Worm (Caenorhabditis elegans) whole organism, late embryonic: ENCODE data around the gene C51E3.6.

ENCODE experiments used
- C08G9.2 ChIP-seq: sonication (generic microtip); optimal IDR thresholded peaks from 2 replicates; lab custom pipeline; 2016; ENCODE audit warnings: mild to moderate bottlenecking, missing genetic modification characterization, moderate library complexity, missing compliant biosample characterization
- F13H6.1 ChIP-seq: sonication (generic microtip); optimal IDR thresholded peaks from 2 replicates; lab custom pipeline; 2016; ENCODE audit warnings: missing genetic modification characterization, missing compliant biosample characterization
- K02D7.2 ChIP-seq: sonication (generic microtip); optimal IDR thresholded peaks from 2 replicates; lab custom pipeline; 2017; ENCODE audit warnings: mild to moderate bottlenecking, missing genetic modification characterization, missing compliant biosample characterization
- T23F11.4 ChIP-seq: fragments of 200-800 bp; sonication (Bioruptor generic); optimal IDR thresholded peaks from 2 replicates; lab custom pipeline; 2018; ENCODE audit warnings: mild to moderate bottlenecking, missing genetic modification characterization, missing compliant biosample characterization
- ahr-1 ChIP-seq: sonication (generic microtip); optimal IDR thresholded peaks from 2 replicates; lab custom pipeline; 2016; ENCODE audit warnings: missing genetic modification characterization, missing compliant biosample characterization
- ceh-14 ChIP-seq: sonication (generic microtip); optimal IDR thresholded peaks from 2 replicates; lab custom pipeline; 2016; ENCODE audit warnings: missing genotype, missing genetic modification characterization, missing compliant biosample characterization
- ceh-18 ChIP-seq: sonication (generic microtip); optimal IDR thresholded peaks from 2 replicates; lab custom pipeline; 2016; ENCODE audit warnings: missing genetic modification characterization, missing compliant biosample characterization
- ceh-2 ChIP-seq: sonication (generic microtip); optimal IDR thresholded peaks from 2 replicates; lab custom pipeline; 2016; ENCODE audit warnings: missing genotype, missing genetic modification characterization, missing compliant biosample characterization
- ceh-24 ChIP-seq: sonication (generic microtip); optimal IDR thresholded peaks from 2 replicates; lab custom pipeline; 2016; ENCODE audit warnings: mild to moderate bottlenecking, missing genetic modification characterization, missing compliant biosample characterization
- ceh-30 ChIP-seq: fragments of 150-350 bp; optimal IDR thresholded peaks from 2 replicates; lab custom pipeline; 2014; ENCODE audit warnings: missing biosample characterization, missing genetic modification characterization
- ceh-31 ChIP-seq: sonication (generic microtip); optimal IDR thresholded peaks from 2 replicates; lab custom pipeline; 2016; ENCODE audit warnings: missing genetic modification characterization, missing compliant biosample characterization
- ceh-34 ChIP-seq: sonication (generic microtip); optimal IDR thresholded peaks from 2 replicates; lab custom pipeline; 2016; ENCODE audit warnings: mild to moderate bottlenecking, missing genetic modification characterization, missing compliant biosample characterization
- ceh-45 ChIP-seq: fragments of 200-800 bp; sonication (Bioruptor generic); IDR thresholded peaks from 2 replicates; pipeline ENCODE4 v1.3.6; 2022; ENCODE audit warnings: missing genetic modification reagents, missing genetic modification characterization, missing compliant biosample characterization
- ceh-48 ChIP-seq: sonication (generic microtip); optimal IDR thresholded peaks from 2 replicates; lab custom pipeline; 2016; ENCODE audit warnings: missing genetic modification characterization, inconsistent platforms, missing compliant biosample characterization
- ceh-9 ChIP-seq: sonication (generic microtip); optimal IDR thresholded peaks from 2 replicates; lab custom pipeline; 2016; ENCODE audit warnings: mild to moderate bottlenecking, missing genetic modification characterization, inconsistent platforms, missing compliant biosample characterization
- che-1 ChIP-seq: sonication (generic microtip); optimal IDR thresholded peaks from 2 replicates; lab custom pipeline; 2016; ENCODE audit warnings: mild to moderate bottlenecking, missing genetic modification characterization, missing compliant biosample characterization
- elt-2 ChIP-seq: sonication (generic microtip); optimal IDR thresholded peaks from 2 replicates; lab custom pipeline; 2016; ENCODE audit warnings: missing genetic modification reagents, missing genetic modification characterization, missing compliant biosample characterization
- elt-4 ChIP-seq: sonication (generic microtip); optimal IDR thresholded peaks from 2 replicates; lab custom pipeline; 2016; ENCODE audit warnings: missing genetic modification characterization, missing compliant biosample characterization
- eyg-1 ChIP-seq: sonication (generic microtip); optimal IDR thresholded peaks from 2 replicates; lab custom pipeline; 2016; ENCODE audit warnings: missing genotype, missing genetic modification characterization, missing compliant biosample characterization
- fax-1 ChIP-seq: sonication (generic microtip); optimal IDR thresholded peaks from 2 replicates; lab custom pipeline; 2016; ENCODE audit warnings: missing genotype, missing genetic modification characterization, missing compliant biosample characterization
- fkh-6 ChIP-seq: sonication (generic microtip); optimal IDR thresholded peaks from 2 replicates; lab custom pipeline; 2016; ENCODE audit warnings: missing genetic modification characterization, missing compliant biosample characterization
- hlh-13 ChIP-seq: fragments of 200-800 bp; sonication (Bioruptor generic); optimal IDR thresholded peaks from 2 replicates; lab custom pipeline; 2018; ENCODE audit warnings: mild to moderate bottlenecking, missing genetic modification characterization, missing compliant biosample characterization
- hlh-30 ChIP-seq: sonication (generic microtip); optimal IDR thresholded peaks from 2 replicates; lab custom pipeline; 2017; ENCODE audit warnings: antibody characterized with exemption, missing genetic modification characterization, missing compliant biosample characterization; ENCODE audit not compliant: insufficient read depth
- hlh-6 ChIP-seq: sonication (generic microtip); optimal IDR thresholded peaks from 2 replicates; lab custom pipeline; 2016; ENCODE audit warnings: missing genotype, missing genetic modification characterization, missing compliant biosample characterization
- hlh-8 ChIP-seq: sonication (generic microtip); optimal IDR thresholded peaks from 2 replicates; lab custom pipeline; 2016; ENCODE audit warnings: missing genotype, missing genetic modification characterization, missing compliant biosample characterization
- lim-6 ChIP-seq: sonication (generic microtip); optimal IDR thresholded peaks from 2 replicates; lab custom pipeline; 2016; ENCODE audit warnings: missing genetic modification characterization, missing compliant biosample characterization
- mec-3 ChIP-seq: sonication (generic microtip); optimal IDR thresholded peaks from 2 replicates; lab custom pipeline; 2016; ENCODE audit warnings: borderline replicate concordance, missing genetic modification characterization, missing compliant biosample characterization
- pax-1 ChIP-seq: fragments of 150-350 bp; optimal IDR thresholded peaks from 2 replicates; lab custom pipeline; 2014; ENCODE audit warnings: missing biosample characterization, missing genetic modification characterization
- pqm-1 ChIP-seq: sonication (generic microtip); optimal IDR thresholded peaks from 2 replicates; lab custom pipeline; 2016; ENCODE audit warnings: missing genetic modification characterization, missing compliant biosample characterization
- ref-2 ChIP-seq: sonication (generic microtip); optimal IDR thresholded peaks from 2 replicates; lab custom pipeline; 2016; ENCODE audit warnings: missing genetic modification characterization, missing compliant biosample characterization
- rnt-1 ChIP-seq: sonication (generic microtip); optimal IDR thresholded peaks from 2 replicates; lab custom pipeline; 2016; ENCODE audit warnings: missing genetic modification characterization, missing compliant biosample characterization
- ttx-3 ChIP-seq: sonication (generic microtip); optimal IDR thresholded peaks from 2 replicates; lab custom pipeline; 2016; ENCODE audit warnings: missing genetic modification reagents, missing genetic modification characterization, missing compliant biosample characterization
- unc-3 ChIP-seq, 2 experiments: fragments of 200-800 bp in 1 of 2; sonication (Bioruptor generic) in 1 of 2; sonication (generic microtip) in 1 of 2; conservative IDR thresholded peaks in 1 of 2; optimal IDR thresholded peaks in 1 of 2; 2 replicates each; pipeline versions ENCODE4 v1.3.6 to Lab custom; 2016 to 2022; ENCODE audit warnings: missing compliant biosample characterization in 2 of 2, missing genetic modification characterization in 2 of 2, missing genetic modification reagents in 1 of 2
- unc-42 ChIP-seq: sonication (generic microtip); optimal IDR thresholded peaks from 2 replicates; lab custom pipeline; 2016; ENCODE audit warnings: missing genotype, missing genetic modification characterization, missing compliant biosample characterization
- unc-55 ChIP-seq: sonication (generic microtip); optimal IDR thresholded peaks from 2 replicates; lab custom pipeline; 2017; ENCODE audit warnings: missing biosample characterization, missing genetic modification reagents, missing genetic modification characterization
- zip-5 ChIP-seq: sonication (generic microtip); optimal IDR thresholded peaks from 2 replicates; lab custom pipeline; 2016; ENCODE audit warnings: missing genetic modification characterization, missing compliant biosample characterization
- ztf-16 ChIP-seq: sonication (generic microtip); optimal IDR thresholded peaks from 2 replicates; lab custom pipeline; 2017; ENCODE audit warnings: missing genetic modification characterization, missing compliant biosample characterization

The C51E3.6 gene

DNA sequence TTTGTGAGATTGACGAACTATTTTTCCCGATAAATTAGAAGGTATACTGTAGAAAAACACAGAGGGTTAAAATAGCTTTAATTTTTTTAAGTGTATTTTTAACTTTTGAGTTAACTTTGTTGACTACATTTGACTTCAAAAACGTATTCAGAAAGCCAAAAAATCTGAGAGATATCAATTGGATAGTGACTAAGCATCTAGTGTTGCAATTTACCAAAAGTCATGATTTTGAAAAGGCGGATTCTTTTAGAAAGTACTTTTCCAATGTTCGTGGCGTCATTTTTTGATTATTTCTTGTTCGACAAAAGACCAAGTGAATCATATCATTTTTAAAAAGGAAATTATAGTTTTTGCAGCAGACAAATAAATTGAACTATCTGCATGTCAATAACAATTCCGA, 2.6 kb upstream of the C51E3.6 start:
- TF ChIP-seq hlh-13 (GFP tag; lab: Kevin White, UChicago) = no peak
- TF ChIP-seq pax-1 (tag; lab: Kevin White, UChicago) = no peak
- no peak for TF ChIP-seq zip-5 (tag; lab: Kevin White, UChicago)
- no peak for TF ChIP-seq ceh-45
- TF ChIP-seq mec-3 (tag; lab: Kevin White, UChicago) = no peak
- TF ChIP-seq fkh-6 (tag; lab: Kevin White, UChicago) = no peak
- TF ChIP-seq hlh-8 (tag; lab: Kevin White, UChicago) = no peak
- TF ChIP-seq ceh-34 = no peak
- TF ChIP-seq hlh-6 = no peak
- TF ChIP-seq ceh-2 = no peak

ce11 chrV:10160954-10161353, 5.3 kb downstream of the C51E3.6 start, which contains the start of gene C51E3.10:
Gene C51E3.10 (minus strand): TSS chrV:10161134.
- TF ChIP-seq ceh-9 (tag; lab: Kevin White, UChicago) = no peak
- peak; percentile 29 for TF ChIP-seq elt-2 (tag; lab: Kevin White, UChicago)
- no peak for TF ChIP-seq ceh-18 (tag; lab: Kevin White, UChicago)

ce11 chrV:10159972-10160371, 6.3 kb downstream of the C51E3.6 start:
- TF ChIP-seq fax-1 (tag; lab: Kevin White, UChicago) (no peak), unc-3 (GFP tag; conservative IDR thresholded peaks at IDR 0.05; lab: Robert Waterston, UW) (no peak), unc-3 (tag; optimal IDR thresholded peaks at IDR 0.05; lab: Kevin White, UChicago) (no peak), elt-4 (no peak), F13H6.1 (tag; lab: Kevin White, UChicago) (no peak), hlh-6 (no peak), ceh-24 (tag; lab: Kevin White, UChicago) (no peak), ahr-1 (no peak), ceh-48 (no peak)

DNA sequence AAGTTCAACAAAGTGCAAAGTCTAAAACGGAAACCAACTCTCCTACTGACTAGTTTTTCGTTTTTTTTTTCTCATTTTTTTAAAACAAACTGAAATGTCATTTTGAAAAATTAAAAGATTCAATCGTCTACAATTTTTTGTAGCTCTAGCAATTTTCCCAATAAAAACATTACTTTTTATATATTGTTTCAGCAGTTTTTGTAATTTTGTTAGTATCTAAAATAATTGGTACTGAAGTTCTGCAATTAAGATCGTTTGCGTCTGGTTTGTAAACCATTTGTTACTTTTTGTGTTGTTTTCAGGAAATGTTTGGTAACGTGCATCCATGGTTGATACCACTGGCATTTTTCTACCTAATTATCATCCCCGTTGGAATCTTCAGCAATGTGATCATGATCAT, 7.7 kb downstream of the C51E3.6 start, which contains the start of gene srsx-30:
srsx-30 (plus strand) TSS at position 301 of the 400 bp plus-strand sequence.
- TF ChIP-seq ceh-30 (tag; lab: Kevin White, UChicago) (no peak), elt-2 (tag; lab: Kevin White, UChicago) (no peak), ref-2 (tag; lab: Kevin White, UChicago) (no peak)

DNA sequence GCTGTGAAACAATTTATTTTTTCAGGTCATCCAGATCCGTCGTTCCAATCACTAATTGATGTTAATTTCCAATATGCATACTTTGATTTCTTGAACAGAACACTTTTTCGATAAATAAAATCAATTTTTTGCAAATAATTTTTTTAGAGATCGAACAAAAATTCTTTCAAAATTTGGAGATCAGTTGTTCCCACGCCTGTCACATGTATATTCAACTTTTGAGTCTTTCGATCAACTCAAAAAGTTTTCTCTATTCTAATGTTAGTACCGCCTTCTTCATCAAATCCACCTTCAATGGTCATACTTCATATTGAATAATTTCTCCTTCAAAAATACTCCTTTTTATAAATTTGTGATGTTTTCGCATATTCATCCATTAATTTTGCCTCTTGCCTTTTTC, 11.6 kb downstream of the C51E3.6 start, which contains the start of gene srsx-29:
srsx-29 (plus strand) TSS at position 301 of the 400 bp plus-strand sequence.
- TF ChIP-seq fkh-6 (tag; lab: Kevin White, UChicago) = no peak
- TF ChIP-seq ceh-31 (tag; lab: Kevin White, UChicago) = no peak
- no peak for TF ChIP-seq pqm-1 (tag; lab: Kevin White, UChicago)
- no peak for TF ChIP-seq T23F11.4 (GFP tag; lab: Kevin White, UChicago)
- no peak for TF ChIP-seq pax-1 (tag; lab: Kevin White, UChicago)
- no peak for TF ChIP-seq ttx-3 (tag; lab: Kevin White, UChicago)
- no peak for TF ChIP-seq elt-2 (tag; lab: Kevin White, UChicago)
- TF ChIP-seq K02D7.2 (tag; lab: Kevin White, UChicago) = no peak
- no peak for TF ChIP-seq ceh-2
- TF ChIP-seq lim-6 (tag; lab: Kevin White, UChicago) = no peak
- no peak for TF ChIP-seq ceh-14 (tag; lab: Kevin White, UChicago)
- TF ChIP-seq ztf-16 (tag; lab: Kevin White, UChicago) = no peak
- no peak for TF ChIP-seq unc-55
- no peak for TF ChIP-seq hlh-30
- no peak for TF ChIP-seq rnt-1
- no peak for TF ChIP-seq che-1 (tag; lab: Kevin White, UChicago)
- TF ChIP-seq unc-42 (tag; lab: Kevin White, UChicago) = no peak
- TF ChIP-seq eyg-1 (tag; lab: Kevin White, UChicago) = no peak
- no peak for TF ChIP-seq C08G9.2 (tag; lab: Kevin White, UChicago)
- no peak for TF ChIP-seq ceh-45
- TF ChIP-seq, all 69 proteins: peak for 0
